Worm (Caenorhabditis elegans): Measurements from ENCODE around the gene bpl-1.

bpl-1 gene

DNA sequence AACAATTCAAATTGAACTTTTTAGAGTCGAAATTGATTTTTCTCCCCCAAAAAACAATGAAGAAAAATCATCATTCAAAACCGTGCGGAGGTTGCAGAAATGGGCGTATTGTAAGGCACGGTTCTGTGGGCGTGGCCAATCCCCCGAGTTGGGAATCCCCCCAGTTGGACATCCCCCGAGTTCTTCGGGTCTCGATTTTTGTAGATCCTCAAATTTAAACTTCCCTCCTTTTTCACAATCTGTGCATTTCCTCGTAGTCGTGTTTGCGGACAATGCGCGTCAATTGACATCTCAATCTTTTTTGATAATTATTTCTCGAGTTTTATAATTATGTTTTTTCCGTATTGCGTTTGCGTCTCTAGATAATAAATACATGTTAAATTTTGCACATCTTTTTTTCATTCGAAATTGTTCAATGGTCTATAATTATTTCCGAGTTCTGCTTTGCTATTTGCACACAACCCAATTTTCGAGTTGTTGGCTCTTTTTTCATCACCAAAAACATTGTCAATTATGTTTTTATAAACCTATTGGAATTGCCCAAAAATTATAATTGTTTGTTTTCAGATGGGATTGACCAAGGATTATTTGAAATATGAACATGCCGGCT is 4.1 kb upstream of the bpl-1 start, which contains the start of gene F13H8.2 (continued):
- TF ChIP-seq grh-1 (GFP tag; IDR thresholded peaks at IDR 0.05) (peak; percentile 82), pax-3 (tag; optimal IDR thresholded peaks at IDR 0.05) (peak; percentile 59), lin-13 (GFP tag; optimal IDR thresholded peaks at IDR 0.05) (peak; percentile 56), pqm-1 (tag; optimal IDR thresholded peaks at IDR 0.05) (no peak), unc-98 (GFP tag; IDR thresholded peaks at IDR 0.05) (no peak), elt-2 (tag; optimal IDR thresholded peaks at IDR 0.05) (peak; percentile 37), rnt-1 (tag; optimal IDR thresholded peaks at IDR 0.05) (peak; percentile 88), egl-13 (tag; optimal IDR thresholded peaks at IDR 0.05) (peak; percentile 81), Y116A8C.19 (tag; optimal IDR thresholded peaks at IDR 0.05; ENCODE audit: borderline replicate concordance) (no peak), lin-15B (tag; optimal IDR thresholded peaks at IDR 0.05) (peak; percentile 70), C34B4.2 (tag; optimal IDR thresholded peaks at IDR 0.05) (no peak), nhr-20 (tag; optimal IDR thresholded peaks at IDR 0.05) (peak; percentile 84), C16A3.4 (tag; optimal IDR thresholded peaks at IDR 0.05) (peak; percentile 80), hlh-17 (GFP tag; optimal IDR thresholded peaks at IDR 0.05; ENCODE audit: borderline replicate concordance) (no peak), C04F5.9 (tag; optimal IDR thresholded peaks at IDR 0.05) (peak; percentile 58), mef-2 (tag; optimal IDR thresholded peaks at IDR 0.05) (no peak), mdl-1 (tag; optimal IDR thresholded peaks at IDR 0.05) (peak in 1 of 2 experiments; percentile 75), efl-3 (GFP tag; optimal IDR thresholded peaks at IDR 0.05) (no peak), fkh-10 (GFP tag; optimal IDR thresholded peaks at IDR 0.05) (peak; percentile 20), lin-14 (GFP tag; optimal IDR thresholded peaks at IDR 0.05) (peak; percentile 75), irx-1 (tag; optimal IDR thresholded peaks at IDR 0.05) (peak; percentile 58), nhr-237 (tag; optimal IDR thresholded peaks at IDR 0.05) (no peak), vab-15 (tag; optimal IDR thresholded peaks at IDR 0.05) (peak; percentile 41), tbx-2 (tag; optimal IDR thresholded peaks at IDR 0.05) (peak; percentile 86), nhr-28 (tag; optimal IDR thresholded peaks at IDR 0.05) (no peak), nhr-85 (tag) (peak; percentile 88), ces-1 (GFP tag; optimal IDR thresholded peaks at IDR 0.05) (no peak), sup-37 (GFP tag; optimal IDR thresholded peaks at IDR 0.05) (no peak), lin-39 (tag; optimal IDR thresholded peaks at IDR 0.05) (no peak), sox-4 (tag; optimal IDR thresholded peaks at IDR 0.05) (peak; percentile 25), egl-27 (tag; optimal IDR thresholded peaks at IDR 0.05) (no peak), lir-3 (tag; optimal IDR thresholded peaks at IDR 0.05; ENCODE audit: poor library complexity) (peak; percentile 72)

ce11 chrII:6281002-6281401 is 7.0 kb downstream of the bpl-1 start, which contains the start of gene scly-1:
scly-1 (minus strand) TSS chrII:6281102.
- TF ChIP-seq ceh-90 (tag; optimal IDR thresholded peaks at IDR 0.05), result no peak
- TF ChIP-seq efl-1 (optimal IDR thresholded peaks at IDR 0.05), result no peak
- TF ChIP-seq efl-1 (GFP tag; optimal IDR thresholded peaks at IDR 0.05 in 1 of 2), result peak in 1 of 2 experiments; percentile 87
- TF ChIP-seq mdl-1 (tag; optimal IDR thresholded peaks at IDR 0.05), result no peak
- TF ChIP-seq fkh-10 (GFP tag; optimal IDR thresholded peaks at IDR 0.05), result no peak
- TF ChIP-seq ceh-8 (GFP tag; optimal IDR thresholded peaks at IDR 0.05), result no peak

- TF ChIP-seq elt-2 (tag; optimal IDR thresholded peaks at IDR 0.05) (peak; percentile 38), elt-3 (tag; optimal IDR thresholded peaks at IDR 0.05) (no peak), aha-1 (tag; optimal IDR thresholded peaks at IDR 0.05) (no peak)
Observed at ce11 chrII:6281903-6282302, 7.9 kb downstream of the bpl-1 start.

All from whole organism, L1 larva.